Worm (Caenorhabditis elegans) whole organism, young adult: ENCODE measurements around the gene F56D2.8.

Source experiments
- B0019.2 ChIP-seq: fragments of 200-800 bp; sonication (Bioruptor generic); conservative IDR thresholded peaks from 2 replicates; pipeline ENCODE4 v1.3.6; 2022; ENCODE audit warnings: missing genetic modification reagents, missing genetic modification characterization, missing compliant biosample characterization
- B0336.3 ChIP-seq: fragments of 200-800 bp; sonication (Bioruptor generic); IDR thresholded peaks from 2 replicates; pipeline ENCODE4 v1.3.6; 2022; ENCODE audit warnings: missing genetic modification characterization, missing compliant biosample characterization
- C06A6.2 ChIP-seq: fragments of 200-800 bp; sonication (Bioruptor generic); conservative IDR thresholded peaks from 2 replicates; pipeline ENCODE4 v1.3.6; 2022; ENCODE audit warnings: missing genetic modification characterization, missing compliant biosample characterization
- F37B4.10 ChIP-seq: fragments of 200-800 bp; sonication (Bioruptor generic); IDR thresholded peaks from 2 replicates; pipeline ENCODE4 v1.3.6; 2022; ENCODE audit warnings: missing genetic modification characterization, missing compliant biosample characterization
- F39B2.1 ChIP-seq: fragments of 200-800 bp; sonication (Bioruptor generic); IDR thresholded peaks from 2 replicates; pipeline ENCODE4 v1.3.6; 2022; ENCODE audit warnings: missing genetic modification reagents, missing genetic modification characterization, missing compliant biosample characterization
- F57C9.4 ChIP-seq: sonication (generic microtip); optimal IDR thresholded peaks from 2 replicates; lab custom pipeline; 2017; ENCODE audit warnings: mild to moderate bottlenecking, missing genetic modification characterization, missing compliant biosample characterization
- Y67H2A.10 ChIP-seq: fragments of 200-800 bp; sonication (Bioruptor generic); conservative IDR thresholded peaks from 2 replicates; pipeline ENCODE4 v1.3.6; 2022; ENCODE audit warnings: missing genetic modification reagents, missing genetic modification characterization, missing compliant biosample characterization
- akir-1 ChIP-seq: fragments of 200-800 bp; sonication (Bioruptor generic); optimal IDR thresholded peaks from 2 replicates; lab custom pipeline; 2018; ENCODE audit warnings: mild to moderate bottlenecking, missing genetic modification characterization, moderate library complexity, missing compliant biosample characterization
- aptf-3 ChIP-seq: fragments of 200-800 bp; sonication (Bioruptor generic); IDR thresholded peaks from 2 replicates; pipeline ENCODE4 v1.3.6; 2022; ENCODE audit warnings: missing genetic modification characterization, missing compliant biosample characterization
- ceh-40 ChIP-seq: fragments of 200-800 bp; sonication (Bioruptor generic); IDR thresholded peaks from 2 replicates; pipeline ENCODE4 v1.3.6; 2022; ENCODE audit warnings: missing genetic modification characterization, missing compliant biosample characterization
- ceh-79 ChIP-seq: sonication (generic microtip); optimal IDR thresholded peaks from 2 replicates; lab custom pipeline; 2017; ENCODE audit warnings: mild to moderate bottlenecking, missing genetic modification characterization, missing compliant biosample characterization
- dox-1 ChIP-seq: fragments of 200-800 bp; sonication (Bioruptor generic); IDR thresholded peaks from 2 replicates; pipeline ENCODE4 v1.3.6; 2022; ENCODE audit warnings: missing genetic modification reagents, missing genetic modification characterization, missing compliant biosample characterization
- dpff-1 ChIP-seq: sonication (generic microtip); optimal IDR thresholded peaks from 2 replicates; lab custom pipeline; 2017; ENCODE audit warnings: mild to moderate bottlenecking, missing genetic modification characterization, missing compliant biosample characterization
- efl-1 ChIP-seq: fragments of 150-350 bp; optimal IDR thresholded peaks from 2 replicates; lab custom pipeline; 2014; ENCODE audit warnings: missing biosample characterization, missing genetic modification reagents, missing genetic modification characterization
- egl-44 ChIP-seq: fragments of 200-800 bp; sonication (Bioruptor generic); IDR thresholded peaks from 2 replicates; pipeline ENCODE4 v1.3.6; 2022; ENCODE audit warnings: missing genetic modification reagents, missing genetic modification characterization, missing compliant biosample characterization
- ets-4 ChIP-seq: fragments of 200-800 bp; sonication (Bioruptor generic); optimal IDR thresholded peaks from 2 replicates; lab custom pipeline; 2018; ENCODE audit warnings: mild to moderate bottlenecking, missing genetic modification characterization, missing compliant biosample characterization
- fkh-3 ChIP-seq: sonication (generic microtip); optimal IDR thresholded peaks from 2 replicates; lab custom pipeline; 2016; ENCODE audit warnings: mild to moderate bottlenecking, missing genetic modification characterization, missing compliant biosample characterization
- gei-17 ChIP-seq: fragments of 200-800 bp; sonication (Bioruptor generic); optimal IDR thresholded peaks from 2 replicates; lab custom pipeline; 2018; ENCODE audit warnings: mild to moderate bottlenecking, missing genetic modification characterization, missing compliant biosample characterization
- hsf-1 ChIP-seq: fragments of 200-800 bp; sonication (Bioruptor generic); IDR thresholded peaks from 2 replicates; pipeline ENCODE4 v1.3.6; 2022; ENCODE audit warnings: missing genetic modification reagents, missing genetic modification characterization, missing compliant biosample characterization
- lag-1 ChIP-seq: fragments of 200-800 bp; sonication (Bioruptor generic); IDR thresholded peaks from 2 replicates; pipeline ENCODE4 v1.3.6; 2022; ENCODE audit warnings: missing genetic modification reagents, missing genetic modification characterization, missing compliant biosample characterization
- let-607 ChIP-seq, 2 experiments: fragments of 200-800 bp in 1 of 2; sonication (Bioruptor generic) in 1 of 2; sonication (generic microtip) in 1 of 2; optimal IDR thresholded peaks; 2 replicates each; lab custom pipeline; 2016 to 2018; ENCODE audit warnings: mild to moderate bottlenecking in 2 of 2, missing compliant biosample characterization in 2 of 2, missing genetic modification characterization in 2 of 2, moderate library complexity in 2 of 2, missing genotype in 1 of 2
- lin-35 ChIP-seq, 3 experiments: fragments of 150-350 bp in 2 of 3; sonication (generic microtip) in 1 of 3; optimal IDR thresholded peaks; 2 replicates each; lab custom pipeline; 2014 to 2018; ENCODE audit warnings: missing biosample characterization in 3 of 3, missing genetic modification characterization in 3 of 3, missing genetic modification reagents in 3 of 3
- lin-40 ChIP-seq: sonication (generic microtip); optimal IDR thresholded peaks from 2 replicates; lab custom pipeline; 2016; ENCODE audit warnings: missing genetic modification characterization, mild to moderate bottlenecking, missing compliant biosample characterization, missing genotype, missing genetic modification reagents
- lir-1 ChIP-seq: fragments of 200-800 bp; sonication (Bioruptor generic); conservative IDR thresholded peaks from 2 replicates; pipeline ENCODE4 v1.3.6; 2022; ENCODE audit warnings: missing genetic modification reagents, missing genetic modification characterization, missing compliant biosample characterization
- lsl-1 ChIP-seq: fragments of 200-800 bp; sonication (Bioruptor generic); optimal IDR thresholded peaks from 2 replicates; lab custom pipeline; 2018; ENCODE audit warnings: mild to moderate bottlenecking, missing genetic modification characterization, moderate library complexity, missing compliant biosample characterization
- madf-10 ChIP-seq: sonication (generic microtip); optimal IDR thresholded peaks from 2 replicates; lab custom pipeline; 2016; ENCODE audit warnings: mild to moderate bottlenecking, missing genetic modification characterization, missing compliant biosample characterization
- madf-3 ChIP-seq: fragments of 200-800 bp; sonication (Bioruptor generic); IDR thresholded peaks from 2 replicates; pipeline ENCODE4 v1.3.6; 2022; ENCODE audit warnings: missing genetic modification reagents, missing genetic modification characterization, missing compliant biosample characterization
- madf-6 ChIP-seq: fragments of 200-800 bp; sonication (Bioruptor generic); IDR thresholded peaks from 2 replicates; pipeline ENCODE4 v1.3.6; 2022; ENCODE audit warnings: missing genetic modification reagents, missing genetic modification characterization, missing compliant biosample characterization
- mcd-1 ChIP-seq: fragments of 200-800 bp; sonication (Bioruptor generic); IDR thresholded peaks from 2 replicates; pipeline ENCODE4 v1.3.6; 2022; ENCODE audit warnings: missing genetic modification reagents, missing genetic modification characterization, missing compliant biosample characterization
- mel-28 ChIP-seq: sonication (generic microtip); optimal IDR thresholded peaks from 2 replicates; lab custom pipeline; 2016; ENCODE audit warnings: borderline replicate concordance, mild to moderate bottlenecking, missing genetic modification characterization, missing compliant biosample characterization
- mes-4 ChIP-seq: sonication (generic microtip); optimal IDR thresholded peaks from 2 replicates; lab custom pipeline; 2016; ENCODE audit warnings: missing genotype, missing genetic modification characterization, missing compliant biosample characterization
- nhr-80 ChIP-seq: sonication (generic microtip); optimal IDR thresholded peaks from 2 replicates; lab custom pipeline; 2016; ENCODE audit warnings: missing genetic modification characterization, missing compliant biosample characterization
- pbrm-1 ChIP-seq: fragments of 200-800 bp; sonication (Bioruptor generic); IDR thresholded peaks from 2 replicates; pipeline ENCODE4 v1.3.6; 2022; ENCODE audit warnings: missing genetic modification reagents, missing genetic modification characterization, missing compliant biosample characterization
- rcor-1 ChIP-seq: fragments of 200-800 bp; sonication (Bioruptor generic); IDR thresholded peaks from 2 replicates; pipeline ENCODE4 v1.3.6; 2022; ENCODE audit warnings: missing genetic modification reagents, missing genetic modification characterization, missing compliant biosample characterization
- rec-8 ChIP-seq, 2 experiments: sonication (generic microtip); optimal IDR thresholded peaks; 2 replicates each; lab custom pipeline; 2016; ENCODE audit warnings: mild to moderate bottlenecking in 2 of 2, missing genetic modification characterization in 2 of 2, missing genetic modification reagents in 2 of 2, missing genotype in 2 of 2, missing biosample characterization in 1 of 2, missing compliant biosample characterization in 1 of 2, moderate library complexity in 1 of 2
- repo-1 ChIP-seq: sonication (generic microtip); optimal IDR thresholded peaks from 2 replicates; lab custom pipeline; 2017; ENCODE audit warnings: mild to moderate bottlenecking, missing genetic modification characterization, missing compliant biosample characterization
- sdz-38 ChIP-seq: sonication (generic microtip); optimal IDR thresholded peaks from 2 replicates; lab custom pipeline; 2016; ENCODE audit warnings: missing genotype, missing genetic modification characterization, missing compliant biosample characterization
- snpc-1.1 ChIP-seq: sonication (generic microtip); optimal IDR thresholded peaks from 2 replicates; lab custom pipeline; 2017; ENCODE audit warnings: missing genetic modification characterization, mild to moderate bottlenecking, missing compliant biosample characterization, antibody characterized with exemption, moderate library complexity, missing genotype, missing genetic modification reagents; ENCODE audit not compliant: insufficient read depth
- snpc-4 ChIP-seq, 5 experiments: fragments of 150-350 bp in 1 of 5; sonication (generic microtip) in 4 of 5; optimal IDR thresholded peaks; 2 replicates each; lab custom pipeline; 2014 to 2018; ENCODE audit warnings: missing genetic modification characterization in 5 of 5, missing biosample characterization in 3 of 5, antibody characterized with exemption in 2 of 5, mild to moderate bottlenecking in 2 of 5, missing compliant biosample characterization in 2 of 5, missing genotype in 2 of 5, moderate library complexity in 2 of 5, missing genetic modification reagents in 1 of 5
- somi-1 ChIP-seq: fragments of 200-800 bp; sonication (Bioruptor generic); optimal IDR thresholded peaks from 2 replicates; lab custom pipeline; 2018; ENCODE audit warnings: mild to moderate bottlenecking, missing genetic modification characterization, missing compliant biosample characterization
- tbp1 ChIP-seq: fragments of 200-800 bp; sonication (Bioruptor generic); optimal IDR thresholded peaks from 2 replicates; lab custom pipeline; 2018; ENCODE audit warnings: mild to moderate bottlenecking, missing genetic modification characterization, missing compliant biosample characterization
- tbx-9 ChIP-seq: sonication (generic microtip); optimal IDR thresholded peaks from 2 replicates; lab custom pipeline; 2016; ENCODE audit warnings: borderline replicate concordance, missing genetic modification characterization, inconsistent platforms, missing compliant biosample characterization
- tlf-1 ChIP-seq: fragments of 200-800 bp; sonication (Bioruptor generic); optimal IDR thresholded peaks from 2 replicates; lab custom pipeline; 2018; ENCODE audit warnings: mild to moderate bottlenecking, missing genetic modification characterization, missing compliant biosample characterization
- unc-62 ChIP-seq: fragments of 150-350 bp; optimal IDR thresholded peaks from 2 replicates; lab custom pipeline; 2014; ENCODE audit warnings: missing biosample characterization, missing genetic modification reagents, missing genetic modification characterization
- ztf-18 ChIP-seq: sonication (generic microtip); optimal IDR thresholded peaks from 2 replicates; lab custom pipeline; 2016; ENCODE audit warnings: missing genotype, mild to moderate bottlenecking, missing genetic modification characterization, missing compliant biosample characterization
- ztf-25 ChIP-seq: fragments of 200-800 bp; sonication (Bioruptor generic); IDR thresholded peaks from 2 replicates; pipeline ENCODE4 v1.3.6; 2022; ENCODE audit warnings: missing genetic modification reagents, missing genetic modification characterization, missing compliant biosample characterization
- ztf-3 ChIP-seq: fragments of 200-800 bp; sonication (Bioruptor generic); optimal IDR thresholded peaks from 2 replicates; lab custom pipeline; 2018; ENCODE audit warnings: mild to moderate bottlenecking, missing genetic modification characterization, missing compliant biosample characterization

The F56D2.8 gene

DNA sequence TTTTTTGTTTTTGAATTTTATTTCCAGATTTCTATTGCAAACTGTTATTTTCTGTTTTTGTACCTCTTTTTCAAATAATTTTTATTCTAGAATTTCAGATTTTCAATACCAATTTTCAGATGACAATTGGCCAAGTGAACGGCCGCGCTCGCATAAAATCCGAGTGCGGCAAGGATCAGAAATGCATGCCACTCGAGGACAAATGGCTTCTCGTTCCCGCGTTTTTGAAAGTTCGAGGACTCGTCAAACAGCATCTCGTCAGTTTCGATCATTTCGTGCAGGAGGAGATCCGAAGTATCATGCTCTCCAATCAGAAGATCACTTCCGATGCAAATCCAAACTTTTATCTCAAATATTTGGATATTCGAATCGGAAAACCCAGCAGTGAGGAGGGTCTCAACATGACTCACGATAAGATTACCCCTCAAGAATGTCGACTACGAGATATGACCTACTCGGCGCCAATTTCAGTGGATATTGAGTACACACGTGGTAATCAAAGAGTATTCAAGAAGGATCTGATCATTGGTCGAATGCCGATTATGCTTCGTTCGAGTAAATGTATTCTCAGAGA, 25.3 kb downstream of the F56D2.8 start, which contains the start of gene rpc-2 (continued):
- TF ChIP-seq lag-1 (GFP tag; lab: Robert Waterston, UW) = no peak
- 0 out of 2 replicates have a peak, but pooled peaks have one; percentile 57 for TF ChIP-seq egl-44 (GFP tag; lab: Robert Waterston, UW)
- TF ChIP-seq ztf-25 (GFP tag; lab: Robert Waterston, UW) = no peak
- no peak for TF ChIP-seq Y67H2A.10
- TF ChIP-seq efl-1 (GFP tag; lab: Kevin White, UChicago) = no peak
- TF ChIP-seq rec-8 (tag; optimal IDR thresholded peaks at IDR 0.05; lab: Kevin White, UChicago) = peak in 1 of 2 experiments; percentile 24
- TF ChIP-seq madf-3 (GFP tag; lab: Robert Waterston, UW) = peak; percentile 47; the same call in 1 of the 2 replicates
- TF ChIP-seq ceh-40 (GFP tag; lab: Robert Waterston, UW) = no peak
- TF ChIP-seq unc-62 = no peak
- TF ChIP-seq mel-28 (tag; lab: Kevin White, UChicago) = no peak
- no peak for TF ChIP-seq ztf-18
- peak; percentile 63; the same call in 1 of the 2 replicates for TF ChIP-seq B0336.3 (GFP tag; lab: Robert Waterston, UW)
- peak; percentile 48; the same call in 1 of the 2 replicates for TF ChIP-seq madf-6 (GFP tag; lab: Robert Waterston, UW)
- no peak for TF ChIP-seq repo-1
- no peak for TF ChIP-seq B0019.2 (GFP tag; lab: Robert Waterston, UW)
- TF ChIP-seq ceh-79 (tag; lab: Kevin White, UChicago) = no peak
- 0 out of 2 replicates have a peak, but pooled peaks have one; percentile 27 for TF ChIP-seq aptf-3 (GFP tag; lab: Robert Waterston, UW)
- TF ChIP-seq nhr-80 (tag; lab: Kevin White, UChicago) = no peak
- peak; percentile 32; the same call in 1 of the 2 replicates for TF ChIP-seq pbrm-1 (GFP tag; lab: Robert Waterston, UW)
- TF ChIP-seq rcor-1 (GFP tag; lab: Robert Waterston, UW) = no peak
- 0 out of 2 replicates have a peak, but pooled peaks have one; percentile 39 for TF ChIP-seq C06A6.2 (GFP tag; lab: Robert Waterston, UW)
- TF ChIP-seq lir-1 (GFP tag; lab: Robert Waterston, UW) = no peak
- no peak for TF ChIP-seq ets-4 (GFP tag; lab: Kevin White, UChicago)
- no peak for TF ChIP-seq gei-17 (GFP tag; lab: Kevin White, UChicago)
- 0 out of 2 replicates have a peak, but pooled peaks have one; percentile 15 for TF ChIP-seq dox-1 (GFP tag; lab: Robert Waterston, UW)
- TF ChIP-seq snpc-4 (GFP tag; optimal IDR thresholded peaks at IDR 0.05; lab: Kevin White, UChicago) = no peak
- no peak for TF ChIP-seq snpc-4 (tag; optimal IDR thresholded peaks at IDR 0.05; lab: Kevin White, UChicago)
- TF ChIP-seq lsl-1 (GFP tag; lab: Kevin White, UChicago) = no peak
- TF ChIP-seq lin-40 = no peak
- peak; percentile 26 for TF ChIP-seq madf-10
- TF ChIP-seq somi-1 = no peak
- peak; percentile 74 for TF ChIP-seq dpff-1 (tag; lab: Kevin White, UChicago)
- no peak for TF ChIP-seq snpc-1.1
- TF ChIP-seq F39B2.1 = no peak
- no peak for TF ChIP-seq tbx-9 (tag; lab: Kevin White, UChicago)
- peak; percentile 32 for TF ChIP-seq fkh-3 (tag; lab: Kevin White, UChicago)
- TF ChIP-seq mes-4 = no peak
- peak; percentile 25 for TF ChIP-seq tlf-1 (GFP tag; lab: Kevin White, UChicago)
- TF ChIP-seq lin-35 (GFP tag; optimal IDR thresholded peaks at IDR 0.05; lab: Kevin White, UChicago) = no peak
- peak; percentile 72 for TF ChIP-seq hsf-1 (GFP tag; lab: Robert Waterston, UW)
- TF ChIP-seq let-607 (tag; optimal IDR thresholded peaks at IDR 0.05; lab: Kevin White, UChicago) = no peak
- TF ChIP-seq mcd-1 (GFP tag; lab: Robert Waterston, UW) = no peak
- TF ChIP-seq tbp1 = no peak
- no peak for TF ChIP-seq sdz-38 (tag; lab: Kevin White, UChicago)
- TF ChIP-seq F37B4.10 (GFP tag; lab: Robert Waterston, UW) = no peak
- no peak for TF ChIP-seq akir-1 (GFP tag; lab: Kevin White, UChicago)
- TF ChIP-seq ztf-3 (GFP tag; lab: Kevin White, UChicago) = no peak
- no peak for TF ChIP-seq F57C9.4 (tag; lab: Kevin White, UChicago)
